Fruit fly (Drosophila melanogaster) S2 (cell line): ENCODE data around the gene Mob3.

Experiments
- CG8478 ChIP-seq: fragments of >200 bp; optimal IDR thresholded peaks from 2 replicates; lab custom pipeline; 2018
- CTCF ChIP-seq, 2 experiments: fragments of >200 bp; optimal IDR thresholded peaks; 2 replicates each; lab custom pipeline; 2018

DNA sequence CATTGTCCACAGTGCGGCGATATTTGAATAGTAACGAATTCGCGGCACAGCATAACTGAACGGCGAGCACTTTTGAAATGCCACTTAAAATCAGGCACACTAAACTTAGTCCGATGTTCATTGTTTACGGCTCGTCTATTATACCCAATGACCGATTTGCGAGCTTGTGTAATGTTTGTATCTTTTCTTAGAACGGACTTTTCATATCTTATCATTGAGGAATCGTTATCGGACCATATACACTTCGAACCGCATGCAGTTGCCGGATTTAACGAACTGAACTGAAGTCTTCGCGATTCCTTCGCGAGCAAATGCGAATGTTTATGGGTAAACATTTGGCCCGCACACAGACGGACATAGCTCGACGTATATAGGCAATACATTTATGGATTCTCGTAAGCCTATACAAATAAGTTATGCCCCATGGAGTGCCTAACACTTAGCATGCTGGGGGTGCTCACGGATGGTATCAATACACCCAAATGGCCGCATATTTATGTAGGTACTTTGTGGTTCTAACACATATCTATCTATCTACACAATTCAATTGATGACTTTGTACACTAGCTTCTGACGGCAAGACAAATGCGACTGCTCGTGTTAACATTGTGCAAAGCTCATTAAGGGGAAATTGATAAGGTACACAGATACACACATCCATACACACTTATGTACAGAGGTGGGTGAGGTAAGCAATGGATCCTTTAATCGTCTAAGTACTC, 27.2 kb upstream of the Mob3 start, which contains the start of gene mthl15:
- TF ChIP-seq CTCF (optimal IDR thresholded peaks at IDR 0.05; lab: Kevin White, UChicago) (no peak), CG8478 (lab: Kevin White, UChicago) (no peak)
